Worm (Caenorhabditis elegans) whole organism, young adult: ENCODE data around the gene ugt-15.

Source experiments
- B0019.2 ChIP-seq: fragments of 200-800 bp; sonication (Bioruptor generic); conservative IDR thresholded peaks from 2 replicates; pipeline ENCODE4 v1.3.6; 2022; ENCODE audit warnings: missing genetic modification reagents, missing genetic modification characterization, missing compliant biosample characterization
- C06A6.2 ChIP-seq: fragments of 200-800 bp; sonication (Bioruptor generic); conservative IDR thresholded peaks from 2 replicates; pipeline ENCODE4 v1.3.6; 2022; ENCODE audit warnings: missing genetic modification characterization, missing compliant biosample characterization
- D2030.7 ChIP-seq: fragments of 200-800 bp; sonication (Bioruptor generic); IDR thresholded peaks from 2 replicates; pipeline ENCODE4 v1.3.6; 2022; ENCODE audit warnings: missing genetic modification reagents, missing genetic modification characterization, missing compliant biosample characterization
- F49E8.2 ChIP-seq: sonication (generic microtip); optimal IDR thresholded peaks from 3 replicates; lab custom pipeline; 2017; ENCODE audit warnings: missing genetic modification characterization, mild to moderate bottlenecking, missing compliant biosample characterization, antibody characterized with exemption, moderate library complexity; ENCODE audit not compliant: insufficient read depth
- F57C9.4 ChIP-seq: sonication (generic microtip); optimal IDR thresholded peaks from 2 replicates; lab custom pipeline; 2017; ENCODE audit warnings: mild to moderate bottlenecking, missing genetic modification characterization, missing compliant biosample characterization
- Y53F4B.3 ChIP-seq: fragments of 200-800 bp; sonication (Bioruptor generic); IDR thresholded peaks from 2 replicates; pipeline ENCODE4 v1.3.6; 2022; ENCODE audit warnings: missing genetic modification reagents, missing genetic modification characterization, missing compliant biosample characterization
- Y56A3A.18 ChIP-seq: fragments of 200-800 bp; sonication (Bioruptor generic); IDR thresholded peaks from 2 replicates; pipeline ENCODE4 v1.3.6; 2022; ENCODE audit warnings: missing genetic modification reagents, missing genetic modification characterization, missing compliant biosample characterization
- aptf-2 ChIP-seq: fragments of 200-800 bp; sonication (Bioruptor generic); conservative IDR thresholded peaks from 2 replicates; pipeline ENCODE4 v1.3.6; 2022; ENCODE audit warnings: missing genetic modification reagents, missing genetic modification characterization, missing compliant biosample characterization
- attf-3 ChIP-seq: fragments of 200-800 bp; sonication (Bioruptor generic); conservative IDR thresholded peaks from 2 replicates; pipeline ENCODE4 v1.3.6; 2022; ENCODE audit warnings: missing genetic modification reagents, missing genetic modification characterization, missing compliant biosample characterization
- attf-5 ChIP-seq: fragments of 200-800 bp; sonication (Bioruptor generic); optimal IDR thresholded peaks from 2 replicates; lab custom pipeline; 2018; ENCODE audit warnings: mild to moderate bottlenecking, missing genetic modification characterization, missing compliant biosample characterization
- ccch-3 ChIP-seq: fragments of 200-800 bp; sonication (Bioruptor generic); optimal IDR thresholded peaks from 2 replicates; lab custom pipeline; 2018; ENCODE audit warnings: mild to moderate bottlenecking, missing genetic modification characterization, missing compliant biosample characterization
- cebp-1 ChIP-seq, 2 experiments: fragments of 200-800 bp in 1 of 2; sonication (Bioruptor generic) in 1 of 2; sonication (generic microtip) in 1 of 2; IDR thresholded peaks in 1 of 2; optimal IDR thresholded peaks in 1 of 2; 2 replicates each; pipeline versions ENCODE4 v1.3.6 to Lab custom; 2017 to 2022; ENCODE audit warnings: missing compliant biosample characterization in 2 of 2, missing genetic modification characterization in 2 of 2, mild to moderate bottlenecking in 1 of 2, missing genetic modification reagents in 1 of 2, moderate library complexity in 1 of 2
- ceh-100 ChIP-seq: fragments of 200-800 bp; sonication (Bioruptor generic); IDR thresholded peaks from 2 replicates; pipeline ENCODE4 v1.3.6; 2022; ENCODE audit warnings: missing genetic modification reagents, missing genetic modification characterization, missing compliant biosample characterization
- ceh-58 ChIP-seq: fragments of 200-800 bp; sonication (Bioruptor generic); IDR thresholded peaks from 2 replicates; pipeline ENCODE4 v1.3.6; 2022; ENCODE audit warnings: missing genetic modification characterization, missing compliant biosample characterization
- ceh-91 ChIP-seq: fragments of 200-800 bp; sonication (Bioruptor generic); IDR thresholded peaks from 2 replicates; pipeline ENCODE4 v1.3.6; 2022; ENCODE audit warnings: missing genetic modification reagents, missing genetic modification characterization, missing compliant biosample characterization
- chd-7 ChIP-seq: sonication (generic microtip); optimal IDR thresholded peaks from 2 replicates; lab custom pipeline; 2016; ENCODE audit warnings: mild to moderate bottlenecking, missing genetic modification characterization, moderate library complexity, missing compliant biosample characterization
- efl-1 ChIP-seq: fragments of 150-350 bp; optimal IDR thresholded peaks from 2 replicates; lab custom pipeline; 2014; ENCODE audit warnings: missing biosample characterization, missing genetic modification reagents, missing genetic modification characterization
- ekl-4 ChIP-seq: fragments of 200-800 bp; sonication (Bioruptor generic); IDR thresholded peaks from 2 replicates; pipeline ENCODE4 v1.3.6; 2022; ENCODE audit warnings: missing genetic modification reagents, missing genetic modification characterization, missing compliant biosample characterization
- ets-4 ChIP-seq: fragments of 200-800 bp; sonication (Bioruptor generic); optimal IDR thresholded peaks from 2 replicates; lab custom pipeline; 2018; ENCODE audit warnings: mild to moderate bottlenecking, missing genetic modification characterization, missing compliant biosample characterization
- fkh-3 ChIP-seq: sonication (generic microtip); optimal IDR thresholded peaks from 2 replicates; lab custom pipeline; 2016; ENCODE audit warnings: mild to moderate bottlenecking, missing genetic modification characterization, missing compliant biosample characterization
- gei-17 ChIP-seq: fragments of 200-800 bp; sonication (Bioruptor generic); optimal IDR thresholded peaks from 2 replicates; lab custom pipeline; 2018; ENCODE audit warnings: mild to moderate bottlenecking, missing genetic modification characterization, missing compliant biosample characterization
- hlh-12 ChIP-seq: sonication (generic microtip); optimal IDR thresholded peaks from 2 replicates; lab custom pipeline; 2016; ENCODE audit warnings: missing genetic modification characterization, missing compliant biosample characterization
- hlh-26 ChIP-seq: fragments of 200-800 bp; sonication (Bioruptor generic); conservative IDR thresholded peaks from 2 replicates; pipeline ENCODE4 v1.3.6; 2022; ENCODE audit warnings: missing genetic modification reagents, missing genetic modification characterization, missing compliant biosample characterization
- hmg-1.2 ChIP-seq: fragments of 200-800 bp; sonication (Bioruptor generic); IDR thresholded peaks from 2 replicates; pipeline ENCODE4 v1.3.6; 2022; ENCODE audit warnings: missing genetic modification reagents, missing genetic modification characterization, missing compliant biosample characterization
- lin-26 ChIP-seq: fragments of 200-800 bp; sonication (Bioruptor generic); IDR thresholded peaks from 2 replicates; pipeline ENCODE4 v1.3.6; 2022; ENCODE audit warnings: missing genetic modification reagents, missing genetic modification characterization, missing compliant biosample characterization
- lin-35 ChIP-seq, 3 experiments: fragments of 150-350 bp in 2 of 3; sonication (generic microtip) in 1 of 3; optimal IDR thresholded peaks; 2 replicates each; lab custom pipeline; 2014 to 2018; ENCODE audit warnings: missing biosample characterization in 3 of 3, missing genetic modification characterization in 3 of 3, missing genetic modification reagents in 3 of 3
- lsl-1 ChIP-seq: fragments of 200-800 bp; sonication (Bioruptor generic); optimal IDR thresholded peaks from 2 replicates; lab custom pipeline; 2018; ENCODE audit warnings: mild to moderate bottlenecking, missing genetic modification characterization, moderate library complexity, missing compliant biosample characterization
- madf-10 ChIP-seq: sonication (generic microtip); optimal IDR thresholded peaks from 2 replicates; lab custom pipeline; 2016; ENCODE audit warnings: mild to moderate bottlenecking, missing genetic modification characterization, missing compliant biosample characterization
- madf-3 ChIP-seq: fragments of 200-800 bp; sonication (Bioruptor generic); IDR thresholded peaks from 2 replicates; pipeline ENCODE4 v1.3.6; 2022; ENCODE audit warnings: missing genetic modification reagents, missing genetic modification characterization, missing compliant biosample characterization
- madf-6 ChIP-seq: fragments of 200-800 bp; sonication (Bioruptor generic); IDR thresholded peaks from 2 replicates; pipeline ENCODE4 v1.3.6; 2022; ENCODE audit warnings: missing genetic modification reagents, missing genetic modification characterization, missing compliant biosample characterization
- madf-8 ChIP-seq: fragments of 200-800 bp; sonication (Bioruptor generic); conservative IDR thresholded peaks from 2 replicates; pipeline ENCODE4 v1.3.6; 2022; ENCODE audit warnings: missing genetic modification reagents, missing genetic modification characterization, missing compliant biosample characterization
- nfya-1 ChIP-seq: sonication (generic microtip); optimal IDR thresholded peaks from 2 replicates; lab custom pipeline; 2017; ENCODE audit warnings: antibody characterized with exemption, missing compliant biosample characterization, missing genetic modification characterization, borderline replicate concordance; ENCODE audit not compliant: insufficient read depth
- nfyb-1 ChIP-seq: fragments of 200-800 bp; sonication (Bioruptor generic); IDR thresholded peaks from 2 replicates; pipeline ENCODE4 v1.3.6; 2022; ENCODE audit warnings: missing genetic modification reagents, missing genetic modification characterization, missing compliant biosample characterization
- nhr-179 ChIP-seq: sonication (generic microtip); optimal IDR thresholded peaks from 2 replicates; lab custom pipeline; 2016; ENCODE audit warnings: mild to moderate bottlenecking, missing genetic modification characterization, missing compliant biosample characterization
- nhr-80 ChIP-seq: sonication (generic microtip); optimal IDR thresholded peaks from 2 replicates; lab custom pipeline; 2016; ENCODE audit warnings: missing genetic modification characterization, missing compliant biosample characterization
- nhr-90 ChIP-seq: sonication (generic microtip); optimal IDR thresholded peaks from 2 replicates; lab custom pipeline; 2016; ENCODE audit warnings: missing genotype, mild to moderate bottlenecking, missing genetic modification characterization, missing compliant biosample characterization
- repo-1 ChIP-seq: sonication (generic microtip); optimal IDR thresholded peaks from 2 replicates; lab custom pipeline; 2017; ENCODE audit warnings: mild to moderate bottlenecking, missing genetic modification characterization, missing compliant biosample characterization
- rpc-1 ChIP-seq, 2 experiments: fragments of 150-350 bp in 1 of 2; sonication (generic microtip) in 1 of 2; optimal IDR thresholded peaks; 2 replicates each; lab custom pipeline; 2014 to 2018; ENCODE audit warnings: missing biosample characterization in 1 of 2, missing genetic modification characterization in 1 of 2, missing genetic modification reagents in 1 of 2, missing genotype in 1 of 2
- sea-2 ChIP-seq: fragments of 200-800 bp; sonication (Bioruptor generic); IDR thresholded peaks from 2 replicates; pipeline ENCODE4 v1.3.6; 2022; ENCODE audit warnings: missing genetic modification characterization, missing compliant biosample characterization
- snpc-1.1 ChIP-seq: sonication (generic microtip); optimal IDR thresholded peaks from 2 replicates; lab custom pipeline; 2017; ENCODE audit warnings: missing genetic modification characterization, mild to moderate bottlenecking, missing compliant biosample characterization, antibody characterized with exemption, moderate library complexity, missing genotype, missing genetic modification reagents; ENCODE audit not compliant: insufficient read depth
- snpc-3.4 ChIP-seq: sonication (generic microtip); optimal IDR thresholded peaks from 2 replicates; lab custom pipeline; 2017; ENCODE audit warnings: missing genetic modification characterization, mild to moderate bottlenecking, missing compliant biosample characterization, antibody characterized with exemption, moderate library complexity, missing genotype, missing genetic modification reagents
- somi-1 ChIP-seq: fragments of 200-800 bp; sonication (Bioruptor generic); optimal IDR thresholded peaks from 2 replicates; lab custom pipeline; 2018; ENCODE audit warnings: mild to moderate bottlenecking, missing genetic modification characterization, missing compliant biosample characterization
- sptf-2 ChIP-seq: fragments of 200-800 bp; sonication (Bioruptor generic); optimal IDR thresholded peaks from 2 replicates; lab custom pipeline; 2018; ENCODE audit warnings: mild to moderate bottlenecking, missing genetic modification characterization, missing compliant biosample characterization
- unc-62 ChIP-seq: fragments of 150-350 bp; optimal IDR thresholded peaks from 2 replicates; lab custom pipeline; 2014; ENCODE audit warnings: missing biosample characterization, missing genetic modification reagents, missing genetic modification characterization
- ztf-18 ChIP-seq: sonication (generic microtip); optimal IDR thresholded peaks from 2 replicates; lab custom pipeline; 2016; ENCODE audit warnings: missing genotype, mild to moderate bottlenecking, missing genetic modification characterization, missing compliant biosample characterization
- ztf-25 ChIP-seq: fragments of 200-800 bp; sonication (Bioruptor generic); IDR thresholded peaks from 2 replicates; pipeline ENCODE4 v1.3.6; 2022; ENCODE audit warnings: missing genetic modification reagents, missing genetic modification characterization, missing compliant biosample characterization
- ztf-6 ChIP-seq: fragments of 200-800 bp; sonication (Bioruptor generic); IDR thresholded peaks from 2 replicates; pipeline ENCODE4 v1.3.6; 2022; ENCODE audit warnings: missing genetic modification reagents, missing genetic modification characterization, missing compliant biosample characterization

ugt-15 gene

DNA sequence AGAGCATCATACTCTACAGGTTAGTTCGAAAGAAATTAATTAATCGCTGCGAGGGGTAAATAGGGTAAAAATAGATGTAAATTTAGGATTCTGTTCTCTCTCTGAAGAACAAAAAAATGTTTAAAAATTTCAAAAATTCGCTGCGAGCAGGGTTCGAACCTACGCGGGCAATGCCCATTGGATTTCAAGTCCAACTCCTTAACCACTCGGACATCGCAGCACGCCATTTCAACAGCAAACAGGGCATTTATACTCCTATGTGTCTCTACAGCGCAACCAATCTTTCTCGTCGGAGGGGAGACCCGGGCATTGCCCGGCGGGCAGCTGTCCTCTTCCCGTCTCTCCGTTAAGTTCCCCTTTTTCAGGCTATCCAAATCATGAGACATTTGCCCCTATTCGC, 47.1 kb upstream of the ugt-15 start (continued):
- TF ChIP-seq ceh-58 (GFP tag; lab: Robert Waterston, UW) = peak; percentile 83; the same call in 1 of the 2 replicates
- no peak for TF ChIP-seq nhr-80 (tag; lab: Kevin White, UChicago)
- peak; percentile 68; the same call in 1 of the 2 replicates for TF ChIP-seq ekl-4 (GFP tag; lab: Robert Waterston, UW)
- TF ChIP-seq nhr-90 (tag; lab: Kevin White, UChicago) = peak; percentile 75
- no peak for TF ChIP-seq B0019.2 (GFP tag; lab: Robert Waterston, UW)
- TF ChIP-seq ets-4 (GFP tag; lab: Kevin White, UChicago) = peak; percentile 74
- no peak for TF ChIP-seq lin-35 (GFP tag; optimal IDR thresholded peaks at IDR 0.05; lab: Kevin White, UChicago)
- TF ChIP-seq lin-26 = peak; percentile 97
- TF ChIP-seq attf-3 (GFP tag; lab: Robert Waterston, UW) = peak; percentile 65
- no peak for TF ChIP-seq madf-3 (GFP tag; lab: Robert Waterston, UW)
- peak; percentile 68 for TF ChIP-seq D2030.7
- TF ChIP-seq somi-1 (GFP tag; lab: Kevin White, UChicago) = peak; percentile 65
- 0 out of 2 replicates have a peak, but pooled peaks have one; percentile 53 for TF ChIP-seq ztf-6 (GFP tag; lab: Robert Waterston, UW)
- peak; percentile 31; the same call in 1 of the 2 replicates for TF ChIP-seq ceh-91 (GFP tag; lab: Robert Waterston, UW)
- TF ChIP-seq hlh-12 (tag; lab: Kevin White, UChicago) = peak; percentile 4
- peak; percentile 81 for TF ChIP-seq attf-5 (GFP tag; lab: Kevin White, UChicago)
- peak; percentile 83 for TF ChIP-seq chd-7 (tag; lab: Kevin White, UChicago)
- TF ChIP-seq F57C9.4 (tag; lab: Kevin White, UChicago) = no peak
- peak; percentile 47 for TF ChIP-seq madf-10 (tag; lab: Kevin White, UChicago)
- no peak for TF ChIP-seq ccch-3 (GFP tag; lab: Kevin White, UChicago)
- TF ChIP-seq nfya-1 = no peak
- peak; percentile 59 for TF ChIP-seq sptf-2 (GFP tag; lab: Kevin White, UChicago)
- TF ChIP-seq Y56A3A.18 = peak; percentile 79
- peak; percentile 64; the same call in 1 of the 2 replicates for TF ChIP-seq aptf-2
- TF ChIP-seq F49E8.2 = no peak
- no peak for TF ChIP-seq fkh-3 (tag; lab: Kevin White, UChicago)
- no peak for TF ChIP-seq unc-62 (GFP tag; lab: Kevin White, UChicago)
- TF ChIP-seq nhr-179 (tag; lab: Kevin White, UChicago) = no peak
- TF ChIP-seq hlh-26 (GFP tag; lab: Robert Waterston, UW) = no peak
- no peak for TF ChIP-seq madf-8 (GFP tag; lab: Robert Waterston, UW)
- TF ChIP-seq sea-2 (GFP tag; lab: Robert Waterston, UW) = 0 out of 2 replicates have a peak, but pooled peaks have one; percentile 45
- peak; percentile 76 for TF ChIP-seq hmg-1.2 (GFP tag; lab: Robert Waterston, UW)
- TF ChIP-seq C06A6.2 (GFP tag; lab: Robert Waterston, UW) = no peak
- TF ChIP-seq lsl-1 (GFP tag; lab: Kevin White, UChicago) = peak; percentile 37
- TF ChIP-seq gei-17 (GFP tag; lab: Kevin White, UChicago) = peak; percentile 13
- TF ChIP-seq snpc-3.4 (tag; lab: Kevin White, UChicago) = peak; percentile 65
- peak; percentile 75 for TF ChIP-seq nfyb-1 (GFP tag; lab: Robert Waterston, UW)
- peak; percentile 2 for TF ChIP-seq snpc-1.1 (tag; lab: Kevin White, UChicago)
- TF ChIP-seq ztf-25 (GFP tag; lab: Robert Waterston, UW) = peak; percentile 85
- TF ChIP-seq Y53F4B.3 (GFP tag; lab: Robert Waterston, UW) = no peak
- peak; percentile 87 for TF ChIP-seq rpc-1 (optimal IDR thresholded peaks at IDR 0.05; lab: Kevin White, UChicago)
- peak; percentile 89 for TF ChIP-seq rpc-1 (tag; optimal IDR thresholded peaks at IDR 0.05; lab: Kevin White, UChicago)
- TF ChIP-seq madf-6 (GFP tag; lab: Robert Waterston, UW) = no peak
- TF ChIP-seq repo-1 (tag; lab: Kevin White, UChicago) = peak; percentile 15
- TF ChIP-seq ceh-100 (GFP tag; lab: Robert Waterston, UW) = no peak
- TF ChIP-seq cebp-1 (GFP tag; IDR thresholded peaks at IDR 0.05; lab: Robert Waterston, UW) = 0 out of 2 replicates have a peak, but pooled peaks have one; percentile 60
- TF ChIP-seq cebp-1 (tag; optimal IDR thresholded peaks at IDR 0.05; lab: Kevin White, UChicago) = no peak
- TF ChIP-seq ztf-18 = peak; percentile 79
- TF ChIP-seq efl-1 (GFP tag; lab: Kevin White, UChicago) = no peak
